Worm (Caenorhabditis elegans) whole organism, L2 larva: ENCODE results near the gene tbb-2.

Experiments
- C34F6.9 ChIP-seq: fragments of 150-350 bp; optimal IDR thresholded peaks from 2 replicates; lab custom pipeline; 2014; ENCODE audit warnings: missing biosample characterization, missing genetic modification characterization
- F13H6.1 ChIP-seq: sonication (generic microtip); optimal IDR thresholded peaks from 2 replicates; lab custom pipeline; 2016; ENCODE audit warnings: missing genetic modification characterization, missing compliant biosample characterization
- R02D3.7 ChIP-seq: fragments of 150-350 bp; optimal IDR thresholded peaks from 2 replicates; lab custom pipeline; 2014; ENCODE audit warnings: missing biosample characterization, missing genetic modification characterization
- Y55F3AM.14 ChIP-seq: fragments of 200-800 bp; sonication (Bioruptor generic); optimal IDR thresholded peaks from 2 replicates; lab custom pipeline; 2018; ENCODE audit warnings: mild to moderate bottlenecking, missing genetic modification characterization, missing compliant biosample characterization
- ZK546.5 ChIP-seq: sonication (generic microtip); optimal IDR thresholded peaks from 2 replicates; lab custom pipeline; 2017; ENCODE audit warnings: missing biosample characterization, missing genetic modification characterization
- alr-1 ChIP-seq: fragments of 150-350 bp; optimal IDR thresholded peaks from 2 replicates; lab custom pipeline; 2014; ENCODE audit warnings: missing biosample characterization, missing genetic modification characterization
- aly-2 ChIP-seq: fragments of 150-350 bp; optimal IDR thresholded peaks from 2 replicates; lab custom pipeline; 2014; ENCODE audit warnings: missing biosample characterization, missing genetic modification characterization
- ama-1 ChIP-seq: fragments of 150-350 bp; optimal IDR thresholded peaks from 2 replicates; lab custom pipeline; 2018; ENCODE audit warnings: inconsistent platforms
- blmp-1 ChIP-seq: sonication (generic microtip); optimal IDR thresholded peaks from 2 replicates; lab custom pipeline; 2017; ENCODE audit warnings: missing genetic modification characterization, mild to moderate bottlenecking, missing compliant biosample characterization, antibody characterized with exemption, moderate library complexity; ENCODE audit not compliant: insufficient read depth
- ceh-16 ChIP-seq: fragments of 150-350 bp; optimal IDR thresholded peaks from 2 replicates; lab custom pipeline; 2014; ENCODE audit warnings: missing biosample characterization, missing genetic modification characterization
- ceh-82 ChIP-seq: fragments of 150-350 bp; optimal IDR thresholded peaks from 2 replicates; lab custom pipeline; 2014; ENCODE audit warnings: missing biosample characterization, missing genetic modification characterization
- crh-2 ChIP-seq: sonication (generic microtip); optimal IDR thresholded peaks from 2 replicates; lab custom pipeline; 2017; ENCODE audit warnings: missing biosample characterization, missing genetic modification characterization
- dmd-4 ChIP-seq: sonication (generic microtip); optimal IDR thresholded peaks from 2 replicates; lab custom pipeline; 2017; ENCODE audit warnings: missing biosample characterization, missing genetic modification characterization
- egl-27 ChIP-seq: sonication (generic microtip); optimal IDR thresholded peaks from 3 replicates; lab custom pipeline; 2017; ENCODE audit warnings: missing biosample characterization, missing genetic modification reagents, missing genetic modification characterization
- elt-1 ChIP-seq: fragments of 150-350 bp; optimal IDR thresholded peaks from 2 replicates; lab custom pipeline; 2014; ENCODE audit warnings: missing biosample characterization, missing genetic modification characterization
- elt-3 ChIP-seq: sonication (generic microtip); optimal IDR thresholded peaks from 2 replicates; lab custom pipeline; 2017; ENCODE audit warnings: missing biosample characterization, missing genetic modification characterization
- fos-1 ChIP-seq: fragments of 150-350 bp; optimal IDR thresholded peaks from 2 replicates; lab custom pipeline; 2014; ENCODE audit warnings: missing biosample characterization, missing genetic modification characterization
- gmeb-1 ChIP-seq: fragments of 150-350 bp; optimal IDR thresholded peaks from 2 replicates; lab custom pipeline; 2014; ENCODE audit warnings: missing biosample characterization, missing genetic modification characterization
- lin-11 ChIP-seq: fragments of 150-350 bp; sonication (generic microtip); optimal IDR thresholded peaks from 2 replicates; lab custom pipeline; 2014; ENCODE audit warnings: missing biosample characterization, missing genetic modification characterization, inconsistent platforms, mixed read lengths
- lin-13 ChIP-seq: fragments of 150-350 bp; optimal IDR thresholded peaks from 2 replicates; lab custom pipeline; 2014; ENCODE audit warnings: missing biosample characterization, missing genetic modification reagents, missing genetic modification characterization
- lin-39 ChIP-seq: fragments of 150-350 bp; optimal IDR thresholded peaks from 2 replicates; lab custom pipeline; 2014; ENCODE audit warnings: missing biosample characterization, missing genetic modification reagents, missing genetic modification characterization
- lsy-2 ChIP-seq, 2 experiments: fragments of 150-350 bp in 1 of 2; sonication (generic microtip) in 1 of 2; optimal IDR thresholded peaks; 2 replicates each; lab custom pipeline; 2014 to 2017; ENCODE audit warnings: missing biosample characterization in 2 of 2, missing genetic modification characterization in 2 of 2
- mab-5 ChIP-seq: fragments of 150-350 bp; optimal IDR thresholded peaks from 2 replicates; lab custom pipeline; 2014; ENCODE audit warnings: missing biosample characterization, missing genetic modification characterization
- mbf-1 ChIP-seq: sonication (generic microtip); optimal IDR thresholded peaks from 2 replicates; lab custom pipeline; 2017; ENCODE audit warnings: missing biosample characterization, missing genetic modification characterization
- mdl-1 ChIP-seq, 2 experiments: fragments of 150-350 bp in 1 of 2; sonication (generic microtip) in 1 of 2; optimal IDR thresholded peaks; 2 replicates each; lab custom pipeline; 2017; ENCODE audit warnings: missing biosample characterization in 2 of 2, missing genetic modification characterization in 2 of 2
- nhr-10 ChIP-seq: sonication (generic microtip); optimal IDR thresholded peaks from 2 replicates; lab custom pipeline; 2017; ENCODE audit warnings: missing biosample characterization, missing genetic modification characterization
- nhr-11 ChIP-seq: fragments of 150-350 bp; optimal IDR thresholded peaks from 2 replicates; lab custom pipeline; 2014; ENCODE audit warnings: missing biosample characterization, missing genetic modification characterization
- nhr-12 ChIP-seq: fragments of 150-350 bp; optimal IDR thresholded peaks from 2 replicates; lab custom pipeline; 2014; ENCODE audit warnings: missing biosample characterization, missing genetic modification characterization
- nhr-129 ChIP-seq: fragments of 150-350 bp; optimal IDR thresholded peaks from 2 replicates; lab custom pipeline; 2014; ENCODE audit warnings: missing biosample characterization, missing genetic modification characterization
- nhr-21 ChIP-seq: fragments of 150-350 bp; optimal IDR thresholded peaks from 2 replicates; lab custom pipeline; 2014; ENCODE audit warnings: missing biosample characterization, missing genetic modification characterization
- nhr-23 ChIP-seq: fragments of 150-350 bp; optimal IDR thresholded peaks from 2 replicates; lab custom pipeline; 2014; ENCODE audit warnings: missing biosample characterization, missing genetic modification reagents, missing genetic modification characterization
- nhr-237 ChIP-seq: fragments of 150-350 bp; optimal IDR thresholded peaks from 2 replicates; lab custom pipeline; 2014; ENCODE audit warnings: missing biosample characterization, missing genetic modification characterization
- nhr-25 ChIP-seq: fragments of 150-350 bp; sonication (generic microtip); optimal IDR thresholded peaks from 3 replicates; lab custom pipeline; 2014; ENCODE audit warnings: missing biosample characterization, missing genetic modification characterization
- nhr-6 ChIP-seq: fragments of 150-350 bp; optimal IDR thresholded peaks from 2 replicates; lab custom pipeline; 2014; ENCODE audit warnings: missing biosample characterization, missing genetic modification characterization
- nhr-77 ChIP-seq: fragments of 150-350 bp; optimal IDR thresholded peaks from 2 replicates; lab custom pipeline; 2014; ENCODE audit warnings: missing biosample characterization, missing genetic modification characterization
- peb-1 ChIP-seq: fragments of 150-350 bp; optimal IDR thresholded peaks from 2 replicates; lab custom pipeline; 2014; ENCODE audit warnings: missing biosample characterization, missing genetic modification characterization
- sem-4 ChIP-seq: fragments of 150-350 bp; optimal IDR thresholded peaks from 2 replicates; lab custom pipeline; 2014; ENCODE audit warnings: missing biosample characterization, missing genetic modification reagents, missing genetic modification characterization
- skn-1 ChIP-seq: sonication (generic microtip); optimal IDR thresholded peaks from 2 replicates; lab custom pipeline; 2017; ENCODE audit warnings: missing biosample characterization, missing genetic modification characterization
- sma-3 ChIP-seq: sonication (generic microtip); optimal IDR thresholded peaks from 2 replicates; lab custom pipeline; 2016; ENCODE audit warnings: missing genetic modification reagents, missing genetic modification characterization, missing compliant biosample characterization
- sma-9 ChIP-seq, 2 experiments: fragments of 150-350 bp in 1 of 2; sonication (generic microtip) in 1 of 2; optimal IDR thresholded peaks; 2 replicates each; lab custom pipeline; 2014 to 2016; ENCODE audit warnings: missing genetic modification characterization in 2 of 2, mild to moderate bottlenecking in 1 of 2, missing biosample characterization in 1 of 2, missing compliant biosample characterization in 1 of 2, missing genetic modification reagents in 1 of 2, moderate library complexity in 1 of 2
- snpc-4 ChIP-seq: fragments of 150-350 bp; optimal IDR thresholded peaks from 2 replicates; lab custom pipeline; 2014; ENCODE audit warnings: missing biosample characterization, missing genetic modification characterization
- unc-39 ChIP-seq: fragments of 150-350 bp; optimal IDR thresholded peaks from 2 replicates; lab custom pipeline; 2014; ENCODE audit warnings: missing biosample characterization, missing genetic modification characterization
- unc-55 ChIP-seq: fragments of 150-350 bp; sonication (generic microtip); optimal IDR thresholded peaks from 3 replicates; lab custom pipeline; 2014; ENCODE audit warnings: missing biosample characterization, missing genetic modification reagents, missing genetic modification characterization
- unc-62 ChIP-seq: fragments of 150-350 bp; optimal IDR thresholded peaks from 2 replicates; lab custom pipeline; 2014; ENCODE audit warnings: missing biosample characterization, missing genetic modification reagents, missing genetic modification characterization
- zag-1 ChIP-seq: fragments of 150-350 bp; optimal IDR thresholded peaks from 2 replicates; lab custom pipeline; 2014; ENCODE audit warnings: missing biosample characterization, missing genetic modification characterization
- ztf-1 ChIP-seq: fragments of 200-800 bp; sonication (Bioruptor generic); conservative IDR thresholded peaks from 2 replicates; pipeline ENCODE4 v1.3.6; 2022; ENCODE audit warnings: missing genetic modification characterization, missing compliant biosample characterization
- ztf-11 ChIP-seq: sonication (generic microtip); optimal IDR thresholded peaks from 2 replicates; lab custom pipeline; 2017; ENCODE audit warnings: missing biosample characterization, missing genetic modification characterization
- ztf-4 ChIP-seq: fragments of 150-350 bp; optimal IDR thresholded peaks from 2 replicates; lab custom pipeline; 2014; ENCODE audit warnings: missing biosample characterization, missing genetic modification characterization

The tbb-2 gene

DNA sequence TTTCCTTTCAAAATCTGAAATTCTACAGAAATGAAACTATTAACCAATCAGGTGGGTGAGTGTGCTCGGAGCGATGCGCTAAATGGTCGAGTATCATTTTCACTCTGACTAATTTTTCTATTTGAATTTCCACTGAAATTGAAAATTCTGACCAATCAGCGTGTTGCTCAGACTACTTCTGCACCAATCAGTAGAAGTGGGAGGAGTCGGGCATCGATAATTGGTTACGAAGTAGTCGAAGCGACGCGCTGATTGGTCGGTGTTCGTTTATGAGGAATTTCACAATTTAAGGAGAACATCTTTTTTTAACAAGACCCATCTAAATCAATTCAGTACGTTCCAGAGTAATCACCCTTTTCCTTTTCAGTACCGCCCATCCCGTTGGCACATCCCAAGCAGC, 8.2 kb downstream of the tbb-2 start:
- no peak for TF ChIP-seq unc-39
- no peak for TF ChIP-seq lin-13
- no peak for TF ChIP-seq ZK546.5 (tag; lab: Kevin White, UChicago)
- TF ChIP-seq sma-3, result no peak

DNA sequence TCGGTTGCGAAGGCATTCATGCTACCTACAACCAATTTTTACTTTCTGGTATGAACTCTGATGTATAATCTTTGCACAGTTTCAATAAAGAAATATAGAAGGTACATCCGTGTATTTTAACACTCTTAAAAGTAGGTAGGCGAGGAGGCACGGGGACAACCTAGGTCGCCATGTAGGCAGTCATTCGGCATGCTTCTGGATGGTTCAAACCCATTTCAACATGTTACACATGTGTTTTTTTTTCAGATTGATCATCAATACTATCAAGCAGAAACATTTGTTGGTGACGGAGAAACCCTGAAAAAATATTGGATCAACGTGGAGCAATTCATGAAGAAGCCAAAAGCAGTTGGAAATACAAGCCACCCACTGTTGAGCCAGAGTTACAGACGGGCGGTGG, 10.4 kb downstream of the tbb-2 start:
- TF ChIP-seq Y55F3AM.14 (GFP tag; lab: Kevin White, UChicago) (no peak), ceh-82 (tag; lab: Kevin White, UChicago) (no peak), alr-1 (tag; lab: Kevin White, UChicago) (no peak), lin-11 (tag; lab: Kevin White, UChicago) (no peak), ama-1 (lab: Kevin White, UChicago) (no peak), blmp-1 (tag; lab: Kevin White, UChicago) (no peak), R02D3.7 (no peak), lsy-2 (tag; optimal IDR thresholded peaks at IDR 0.05; lab: Kevin White, UChicago) (no peak), ceh-16 (tag; lab: Kevin White, UChicago) (no peak)

DNA sequence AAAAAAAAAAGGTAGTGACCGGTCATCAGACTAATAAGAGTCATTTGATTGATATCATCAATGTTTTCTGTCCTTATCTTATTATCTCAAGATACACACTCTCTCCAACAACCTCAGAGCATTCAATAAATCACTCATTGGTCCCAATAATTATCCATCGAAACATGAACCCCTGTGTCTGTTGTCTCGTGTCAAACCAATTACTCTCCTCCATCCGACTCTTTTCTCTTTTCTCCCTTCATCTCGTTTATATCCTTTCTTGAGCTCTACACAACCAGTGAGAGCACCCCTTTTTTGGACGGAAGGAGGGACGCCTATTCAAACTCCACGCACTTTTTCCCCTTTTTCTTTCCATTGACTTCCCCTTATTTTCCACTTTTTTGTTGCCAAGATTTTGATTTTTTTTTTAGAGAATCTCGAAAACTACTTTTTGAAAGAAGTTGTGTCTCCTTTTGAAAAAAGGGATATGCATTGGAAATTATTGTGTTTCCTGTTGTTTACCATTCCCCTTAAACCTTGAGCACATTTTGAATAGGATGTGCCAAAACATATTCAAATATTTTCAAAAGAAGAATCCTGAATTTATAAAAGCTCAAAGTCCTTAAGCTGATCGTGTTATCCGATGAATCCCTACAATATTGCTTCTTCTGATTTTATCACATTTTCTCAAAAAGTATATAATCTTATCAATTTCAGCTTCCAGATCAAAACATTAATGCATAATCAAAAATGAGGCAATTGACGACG, 11.8 kb downstream of the tbb-2 start, which contains the start of gene pxd-1:
Gene pxd-1, plus strand, starts transcription at position 697 of the 747 bp plus-strand sequence.
- no peak for TF ChIP-seq snpc-4 (tag; lab: Kevin White, UChicago)
- TF ChIP-seq R02D3.7, result no peak
- peak; percentile 65 for TF ChIP-seq sem-4 (tag; lab: Kevin White, UChicago)
- TF ChIP-seq lin-13, result no peak
- TF ChIP-seq skn-1 (tag; lab: Kevin White, UChicago), result no peak
- TF ChIP-seq nhr-129 (tag; lab: Kevin White, UChicago), result peak; percentile 56
- no peak for TF ChIP-seq lin-11 (tag; lab: Kevin White, UChicago)
- peak; percentile 11 to 53 for TF ChIP-seq lsy-2 (tag; optimal IDR thresholded peaks at IDR 0.05; lab: Kevin White, UChicago)
- no peak for TF ChIP-seq ceh-82 (tag; lab: Kevin White, UChicago)
- no peak for TF ChIP-seq nhr-23 (tag; lab: Kevin White, UChicago)
- TF ChIP-seq elt-3, result no peak
- no peak for TF ChIP-seq zag-1 (tag; lab: Kevin White, UChicago)
- no peak for TF ChIP-seq blmp-1 (tag; lab: Kevin White, UChicago)
- no peak for TF ChIP-seq dmd-4 (tag; lab: Kevin White, UChicago)
- TF ChIP-seq ztf-11 (tag; lab: Kevin White, UChicago), result no peak
- TF ChIP-seq gmeb-1, result no peak
- no peak for TF ChIP-seq lin-39 (tag; lab: Kevin White, UChicago)
- TF ChIP-seq mab-5, result peak; percentile 75
- no peak for TF ChIP-seq nhr-11 (tag; lab: Kevin White, UChicago)
- TF ChIP-seq nhr-6 (tag; lab: Kevin White, UChicago), result no peak
- no peak for TF ChIP-seq ZK546.5 (tag; lab: Kevin White, UChicago)
- TF ChIP-seq nhr-237 (tag; lab: Kevin White, UChicago), result no peak
- TF ChIP-seq sma-3, result no peak
- TF ChIP-seq nhr-10 (tag; lab: Kevin White, UChicago), result no peak
- TF ChIP-seq ztf-1 (GFP tag; lab: Robert Waterston, UW), result no peak
- no peak for TF ChIP-seq nhr-21
- TF ChIP-seq sma-9 (GFP tag; optimal IDR thresholded peaks at IDR 0.05; lab: Kevin White, UChicago), result peak; percentile 64
- no peak for TF ChIP-seq sma-9 (tag; optimal IDR thresholded peaks at IDR 0.05; lab: Kevin White, UChicago)
- no peak for TF ChIP-seq alr-1 (tag; lab: Kevin White, UChicago)
- no peak for TF ChIP-seq ama-1 (lab: Kevin White, UChicago)
- no peak for TF ChIP-seq mdl-1 (tag; optimal IDR thresholded peaks at IDR 0.05; lab: Kevin White, UChicago)
- no peak for TF ChIP-seq unc-55 (GFP tag; lab: Kevin White, UChicago)
- TF ChIP-seq elt-1 (tag; lab: Kevin White, UChicago), result no peak
- TF ChIP-seq Y55F3AM.14 (GFP tag; lab: Kevin White, UChicago), result no peak
- no peak for TF ChIP-seq ceh-16 (tag; lab: Kevin White, UChicago)
- TF ChIP-seq fos-1, result no peak
- TF ChIP-seq peb-1 (tag; lab: Kevin White, UChicago), result no peak
- no peak for TF ChIP-seq nhr-25
- no peak for TF ChIP-seq ztf-4 (tag; lab: Kevin White, UChicago)
- no peak for TF ChIP-seq nhr-77 (tag; lab: Kevin White, UChicago)
- no peak for TF ChIP-seq mbf-1 (tag; lab: Kevin White, UChicago)
- no peak for TF ChIP-seq unc-62 (GFP tag; lab: Kevin White, UChicago)
- no peak for TF ChIP-seq unc-39
- peak; percentile 29 for TF ChIP-seq F13H6.1
- no peak for TF ChIP-seq aly-2 (tag; lab: Kevin White, UChicago)
- TF ChIP-seq crh-2, result peak; percentile 0
- no peak for TF ChIP-seq nhr-12 (tag; lab: Kevin White, UChicago)
- TF ChIP-seq C34F6.9, result peak; percentile 49
- TF ChIP-seq egl-27 (tag; lab: Kevin White, UChicago), result no peak
